Worm (Caenorhabditis elegans): ENCODE data around the gene flp-28.

DNA sequence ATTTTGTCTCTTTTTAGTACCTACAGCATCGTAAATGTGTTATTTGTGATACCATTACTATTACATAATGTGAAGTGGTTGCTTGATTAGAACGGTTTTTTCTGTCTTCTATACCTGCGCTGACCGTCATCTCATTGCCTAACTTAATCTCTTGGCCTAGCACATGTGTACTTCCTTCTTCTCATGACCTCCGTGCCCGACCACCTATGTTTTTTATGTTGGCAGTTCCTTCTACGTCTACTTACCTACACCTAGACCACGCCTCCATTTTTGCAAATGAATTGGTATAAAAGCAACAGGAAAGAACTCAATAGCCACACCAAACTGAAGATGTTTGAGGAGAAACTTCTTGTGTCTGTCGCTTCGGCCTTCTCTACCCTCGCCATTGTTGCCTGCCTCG lies 10.5 kb downstream of the flp-28 start, which contains the start of gene col-176:
- TF ChIP-seq jun-1 (tag; optimal IDR thresholded peaks at IDR 0.05) = no peak
- TF ChIP-seq unc-62 (GFP tag; optimal IDR thresholded peaks at IDR 0.05) = no peak
- no peak for TF ChIP-seq nhr-11 (tag; optimal IDR thresholded peaks at IDR 0.05)
- TF ChIP-seq ztf-11 (tag; optimal IDR thresholded peaks at IDR 0.05) = no peak

Measured in whole organism, L3 larva.